Worm (Caenorhabditis elegans): ENCODE results near the gene F13A7.11.

F13A7.11 gene

DNA sequence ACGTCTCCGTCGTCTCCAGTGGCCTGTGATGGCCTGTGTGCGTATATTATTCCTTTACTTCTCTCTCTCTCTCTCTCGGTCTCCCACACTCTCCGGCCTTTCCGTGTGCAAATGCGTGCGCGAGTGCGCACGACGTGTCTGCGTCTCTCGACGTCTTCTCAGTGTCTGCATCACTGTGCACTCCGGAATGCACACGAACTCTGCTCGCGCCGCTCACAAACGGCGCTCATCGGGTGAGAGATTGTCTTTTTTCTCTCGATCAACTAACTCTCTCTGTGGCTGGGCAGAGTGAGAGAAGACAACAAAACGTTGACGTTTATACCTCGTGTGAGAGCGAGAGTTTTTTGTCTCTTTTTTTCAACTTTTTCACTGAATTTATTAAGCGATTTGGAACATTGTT lies 39.2 kb downstream of the F13A7.11 start:
- no peak for TF ChIP-seq unc-62 (GFP tag; optimal IDR thresholded peaks at IDR 0.05)

DNA sequence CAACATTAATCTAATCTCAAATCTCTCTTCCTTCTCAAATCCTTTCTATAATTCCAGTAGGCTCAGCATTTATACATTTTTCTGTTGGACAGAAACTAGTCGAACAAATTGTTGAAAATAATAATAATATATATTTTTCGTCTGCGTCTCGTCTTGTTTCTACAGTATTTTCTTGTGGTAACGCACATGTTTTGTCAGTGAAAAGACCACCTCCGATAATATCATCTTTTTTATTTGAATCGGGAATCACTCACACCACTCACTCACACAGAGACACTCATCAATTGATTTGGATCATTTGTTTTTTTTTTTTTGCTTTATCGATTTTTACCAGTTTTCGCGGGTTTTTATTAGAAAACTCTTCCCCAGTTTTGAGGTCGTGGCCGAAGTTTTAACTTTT lies 40.4 kb downstream of the F13A7.11 start:
- no peak for TF ChIP-seq unc-62 (GFP tag; optimal IDR thresholded peaks at IDR 0.05)

DNA sequence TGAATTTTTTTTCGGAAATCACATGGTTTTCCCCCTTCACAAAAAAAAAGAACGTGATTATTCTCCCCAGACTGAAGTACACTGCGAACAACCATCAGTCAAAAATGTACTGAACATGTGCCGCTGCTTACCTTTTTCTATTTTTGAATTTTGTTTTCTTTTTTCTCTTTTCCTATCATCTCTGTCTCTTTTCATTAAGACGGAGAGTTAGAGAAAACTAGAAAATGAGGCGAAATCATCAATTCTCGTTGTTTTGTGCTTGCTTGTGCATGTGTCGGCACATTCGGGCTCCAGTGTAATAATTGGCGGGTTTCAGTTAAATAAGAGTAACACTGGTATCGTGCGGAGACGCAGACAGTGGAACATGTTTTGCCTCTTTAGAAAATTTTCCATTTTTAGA lies 42.8 kb downstream of the F13A7.11 start:
- TF ChIP-seq unc-62 (GFP tag; optimal IDR thresholded peaks at IDR 0.05): no peak

DNA sequence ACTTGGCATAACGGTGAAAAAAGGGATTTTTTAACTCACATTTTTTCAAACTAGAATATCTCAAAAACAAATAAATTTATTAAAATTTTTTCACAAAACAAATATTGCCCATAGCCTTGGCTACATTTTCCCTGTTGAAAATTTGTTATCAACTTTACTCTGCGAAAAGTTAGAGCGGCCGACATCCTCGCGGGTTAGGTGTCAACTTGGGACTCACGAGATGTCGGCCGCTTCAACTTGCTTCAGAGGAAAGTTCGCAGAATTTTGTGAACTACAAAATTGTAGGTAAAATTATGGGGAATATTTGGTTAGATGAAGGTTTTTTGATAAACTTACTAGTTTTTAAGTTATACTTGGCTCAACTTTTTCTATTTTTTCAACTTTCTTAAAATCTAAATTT lies 43.3 kb downstream of the F13A7.11 start:
- no peak for TF ChIP-seq unc-62 (GFP tag; optimal IDR thresholded peaks at IDR 0.05)

DNA sequence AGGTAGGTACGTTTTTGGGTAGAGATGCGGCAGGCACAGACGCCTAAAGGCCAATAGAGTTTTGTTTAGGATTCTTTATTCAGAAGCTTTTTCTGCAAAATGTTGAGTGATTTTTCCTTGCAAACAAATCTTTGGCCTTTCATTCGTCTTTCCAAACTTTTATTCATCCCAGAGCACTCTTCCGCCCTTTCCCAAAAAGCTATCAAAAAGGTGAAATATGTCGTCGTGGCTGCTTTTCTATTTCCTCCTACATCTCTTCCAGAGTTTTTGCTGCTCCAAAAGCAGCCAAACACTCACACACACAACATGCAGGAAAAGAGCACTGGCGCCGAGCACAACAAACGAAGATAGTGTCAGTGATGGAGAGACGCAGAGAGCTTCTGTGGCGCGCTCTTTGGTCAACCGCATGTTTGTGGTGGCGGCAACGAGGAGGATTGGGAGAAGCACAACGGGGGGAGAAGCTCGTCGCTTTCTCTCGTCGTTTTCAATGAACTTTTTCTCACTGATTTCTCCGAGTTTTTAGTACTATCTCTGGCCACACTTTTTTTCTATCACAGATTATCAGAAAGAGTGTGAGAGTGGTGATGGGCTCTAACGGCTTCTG lies 44.2 kb downstream of the F13A7.11 start:
- TF ChIP-seq unc-62 (GFP tag; optimal IDR thresholded peaks at IDR 0.05): no peak

DNA sequence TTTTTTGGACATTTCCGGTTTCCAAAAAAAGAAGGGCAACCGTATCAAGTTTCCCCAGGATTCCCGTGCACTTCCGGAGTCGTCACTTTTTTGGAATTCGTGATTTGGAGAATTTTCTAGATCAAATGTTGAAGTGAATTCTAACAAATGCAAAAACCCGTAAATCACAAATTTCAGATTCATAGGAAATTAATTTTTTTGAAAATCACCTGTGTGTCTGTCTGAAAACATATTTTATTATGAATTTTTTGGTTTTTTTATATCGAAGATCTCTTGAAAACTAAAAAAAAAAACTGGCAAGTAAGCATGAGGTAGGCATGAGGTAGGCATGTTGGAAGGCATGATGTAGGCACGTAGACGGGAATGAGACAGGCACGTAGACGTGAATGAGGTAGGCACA lies 45.0 kb downstream of the F13A7.11 start:
- no peak for TF ChIP-seq unc-62 (GFP tag; optimal IDR thresholded peaks at IDR 0.05)

DNA sequence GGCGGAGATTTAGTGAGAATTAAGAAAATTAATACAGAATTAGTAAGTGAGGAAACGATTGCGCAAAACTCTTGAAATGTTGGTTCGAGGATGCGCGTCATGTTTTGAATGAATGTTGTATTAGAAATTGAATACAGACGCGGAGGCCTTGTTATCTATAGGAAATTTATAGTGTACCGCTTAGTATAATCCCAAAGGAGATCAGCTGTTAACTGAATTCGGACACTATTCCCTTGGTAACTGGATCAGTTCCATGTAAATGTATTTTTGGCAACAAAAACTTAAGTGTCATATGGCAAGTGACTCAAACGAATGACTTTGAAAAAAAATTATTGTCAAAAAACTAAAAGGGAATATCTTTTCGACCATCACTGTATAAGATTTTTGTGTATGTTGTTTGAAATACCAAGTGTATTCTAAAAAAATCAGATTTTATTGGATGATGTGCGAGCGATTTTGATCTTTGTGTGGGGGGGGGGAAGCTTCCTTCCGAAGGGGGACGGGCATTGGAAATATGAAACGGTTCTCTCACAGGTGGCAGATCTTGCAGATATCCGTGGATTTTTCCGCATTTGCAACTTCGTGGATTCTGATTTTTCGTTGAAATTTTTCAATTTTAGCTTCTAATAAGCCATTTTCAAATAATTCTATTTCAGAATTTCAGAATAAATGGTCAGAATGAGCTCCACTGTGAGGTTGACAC lies 48.5 kb downstream of the F13A7.11 start, which contains the start of the genes W08G11.5 and W08G11.1:
Gene W08G11.5, minus strand, starts transcription at position 101 of the 703 bp plus-strand sequence.
Gene W08G11.1, plus strand, starts transcription at position 653 of the 703 bp plus-strand sequence.
- TF ChIP-seq unc-62 (GFP tag; optimal IDR thresholded peaks at IDR 0.05): no peak
